Fruit fly (Drosophila melanogaster) whole organism: ENCODE measurements around the gene CG5199.

Experiments
- Dll ChIP-seq: fragments of >200 bp; optimal IDR thresholded peaks from 2 replicates; lab custom pipeline; 2017
- EcR ChIP-seq, 2 experiments: fragments of >200 bp; optimal IDR thresholded peaks; 2 replicates each; lab custom pipeline; 2017; ENCODE audit warnings: missing biosample characterization in 2 of 2, missing genetic modification characterization in 2 of 2, missing genetic modification reagents in 2 of 2
- pan ChIP-seq: fragments of >200 bp; optimal IDR thresholded peaks from 2 replicates; lab custom pipeline; 2017
- psq ChIP-seq: fragments of >200 bp; optimal IDR thresholded peaks from 2 replicates; lab custom pipeline; 2017
- usp ChIP-seq: fragments of >200 bp; optimal IDR thresholded peaks from 2 replicates; lab custom pipeline; 2017; ENCODE audit warnings: missing biosample characterization, missing genetic modification characterization, mixed read lengths

DNA sequence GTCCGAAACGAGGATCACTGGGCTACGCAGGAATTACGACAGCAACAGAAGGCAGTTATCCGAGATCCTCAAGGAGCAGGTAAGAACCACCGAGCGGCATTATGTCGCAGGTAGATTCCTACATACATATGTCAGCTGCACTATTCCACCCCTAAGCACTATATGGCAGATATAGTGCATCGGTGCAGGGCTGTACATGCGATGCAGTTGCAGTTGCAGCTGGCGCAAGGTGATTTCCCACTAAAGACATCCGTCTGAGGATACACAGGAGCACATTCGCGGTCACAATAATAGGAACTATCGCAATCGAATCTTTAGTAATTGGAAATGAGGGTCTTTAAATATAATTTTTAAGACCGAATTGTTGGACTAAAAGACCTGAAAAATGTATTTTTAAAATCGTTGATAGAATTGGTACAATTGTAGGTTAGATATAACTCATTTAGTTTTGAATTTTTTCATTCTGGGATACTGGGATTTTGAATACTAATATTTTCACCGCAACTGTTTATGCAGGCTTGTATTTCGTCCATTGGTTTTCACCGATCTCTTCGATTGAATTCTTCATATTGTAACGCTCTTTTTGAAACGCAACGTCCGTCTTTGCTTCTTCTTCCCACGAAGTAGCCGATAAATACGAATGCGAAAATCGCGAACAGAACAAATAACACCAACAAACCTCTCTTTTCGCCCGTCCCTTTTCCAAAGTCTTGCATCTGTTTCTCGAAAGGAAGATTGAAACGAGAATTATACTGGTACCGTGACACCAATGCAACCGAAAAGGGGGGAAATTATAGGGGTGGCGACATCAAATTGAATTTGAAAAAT is 49.8 kb downstream of the CG5199 start:
- no peak for TF ChIP-seq Dll (lab: Kevin White, UChicago)
- no peak for TF ChIP-seq psq (lab: Kevin White, UChicago)
- TF ChIP-seq pan (lab: Kevin White, UChicago), result no peak
- TF ChIP-seq EcR (GFP tag; optimal IDR thresholded peaks at IDR 0.05; lab: Kevin White, UChicago), result no peak
- TF ChIP-seq usp (GFP tag; lab: Kevin White, UChicago), result no peak
